Worm (Caenorhabditis elegans) whole organism, midembryonic: ENCODE results near the gene F31F4.11.
A peak's percentile ranks its signal among the peaks of the same experiment; 100 is the strongest.

ENCODE experiments used
- T22C8.4 ChIP-seq: fragments of 200-800 bp; sonication (Bioruptor generic); IDR thresholded peaks from 2 replicates; pipeline ENCODE4 v1.3.6; 2022; ENCODE audit warnings: missing genetic modification characterization, missing compliant biosample characterization
- cog-1 ChIP-seq: sonication (generic microtip); optimal IDR thresholded peaks from 2 replicates; lab custom pipeline; 2016; ENCODE audit warnings: missing genetic modification characterization, missing compliant biosample characterization
- flt-1 ChIP-seq: fragments of 200-800 bp; sonication (Bioruptor generic); IDR thresholded peaks from 2 replicates; pipeline ENCODE4 v1.3.6; 2022; ENCODE audit warnings: missing genetic modification characterization, missing compliant biosample characterization
- klf-2 ChIP-seq: fragments of 200-800 bp; sonication (Bioruptor generic); conservative IDR thresholded peaks from 2 replicates; pipeline ENCODE4 v1.3.6; 2022; ENCODE audit warnings: missing genetic modification reagents, missing genetic modification characterization, missing compliant biosample characterization
- med-1 ChIP-seq: sonication (generic microtip); optimal IDR thresholded peaks from 2 replicates; lab custom pipeline; 2017; ENCODE audit warnings: missing genetic modification characterization, mild to moderate bottlenecking, missing compliant biosample characterization, antibody characterized with exemption, missing genetic modification reagents; ENCODE audit not compliant: insufficient read depth
- ref-1 ChIP-seq: fragments of 200-800 bp; sonication (Bioruptor generic); conservative IDR thresholded peaks from 2 replicates; pipeline ENCODE4 v1.3.6; 2022; ENCODE audit warnings: missing genetic modification reagents, missing genetic modification characterization, missing compliant biosample characterization
- tab-1 ChIP-seq: fragments of 200-800 bp; sonication (Bioruptor generic); IDR thresholded peaks from 2 replicates; pipeline ENCODE4 v1.3.6; 2022; ENCODE audit warnings: missing genetic modification characterization, missing compliant biosample characterization
- ztf-23 ChIP-seq: fragments of 200-800 bp; sonication (Bioruptor generic); IDR thresholded peaks from 2 replicates; pipeline ENCODE4 v1.3.6; 2022; ENCODE audit warnings: missing genetic modification reagents, missing genetic modification characterization, missing compliant biosample characterization
- ztf-29 ChIP-seq: fragments of 200-800 bp; sonication (Bioruptor generic); IDR thresholded peaks from 2 replicates; pipeline ENCODE4 v1.3.6; 2022; ENCODE audit warnings: missing genetic modification reagents, missing genetic modification characterization, missing compliant biosample characterization

The F31F4.11 gene

DNA sequence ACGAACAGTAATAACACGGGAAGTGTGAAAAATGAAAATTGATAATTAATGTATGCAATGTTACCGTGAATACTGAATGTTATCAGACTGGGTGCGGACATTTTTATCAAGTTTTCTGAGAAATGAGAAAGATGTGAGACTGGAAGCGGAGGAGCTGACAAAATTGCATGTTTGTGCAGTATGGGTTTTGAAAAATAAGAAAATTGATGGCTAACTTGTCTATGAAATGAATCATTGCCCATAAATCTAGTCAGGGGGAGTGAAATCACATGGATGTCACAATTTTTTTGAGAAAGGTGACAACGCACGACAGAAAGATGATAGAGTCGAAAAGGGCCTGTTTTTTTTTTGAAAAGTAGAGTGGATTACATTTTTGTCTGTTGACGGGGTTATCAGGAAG, 7.1 kb upstream of the F31F4.11 start, which contains the start of gene sru-24:
Gene sru-24, minus strand, starts transcription at position 101 of the 400 bp plus-strand sequence.
- no peak for TF ChIP-seq klf-2 (GFP tag; lab: Robert Waterston, UW)
- TF ChIP-seq tab-1 (GFP tag; lab: Robert Waterston, UW) = no peak
- TF ChIP-seq ztf-23 (GFP tag; lab: Robert Waterston, UW) = no peak
- no peak for TF ChIP-seq cog-1 (tag; lab: Kevin White, UChicago)

DNA sequence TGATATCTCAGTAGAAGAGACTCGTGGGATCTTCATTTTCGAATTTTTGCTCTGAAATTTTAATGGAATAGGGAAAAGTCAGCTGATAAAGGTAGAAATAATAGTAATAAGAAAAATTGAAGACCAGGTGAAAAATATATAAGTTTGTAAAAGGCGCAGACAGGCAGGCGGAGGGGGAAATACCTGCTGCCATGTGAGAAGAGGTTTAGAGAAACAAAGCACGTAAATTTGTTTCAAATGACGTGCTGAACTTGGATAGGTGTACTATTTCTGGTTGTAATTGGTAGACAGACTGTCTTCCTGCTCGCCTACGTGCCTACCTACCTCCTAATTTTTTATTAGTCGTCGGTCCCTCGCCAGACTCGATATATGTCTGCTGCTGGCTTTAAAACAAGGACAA, 3.2 kb upstream of the F31F4.11 start, which contains the start of gene nhr-180:
Gene nhr-180, minus strand, starts transcription at position 52 of the 400 bp plus-strand sequence.
- TF ChIP-seq ztf-29 (GFP tag; lab: Robert Waterston, UW) = no peak
- TF ChIP-seq tab-1 (GFP tag; lab: Robert Waterston, UW) = no peak
- no peak for TF ChIP-seq med-1 (GFP tag; lab: Kevin White, UChicago)
- no peak for TF ChIP-seq flt-1 (GFP tag; lab: Robert Waterston, UW)
- no peak for TF ChIP-seq T22C8.4 (GFP tag; lab: Robert Waterston, UW)
- TF ChIP-seq ztf-23 (GFP tag; lab: Robert Waterston, UW) = no peak
- TF ChIP-seq klf-2 (GFP tag; lab: Robert Waterston, UW) = no peak
- no peak for TF ChIP-seq cog-1 (tag; lab: Kevin White, UChicago)
- no peak for TF ChIP-seq ref-1 (GFP tag; lab: Robert Waterston, UW)

DNA sequence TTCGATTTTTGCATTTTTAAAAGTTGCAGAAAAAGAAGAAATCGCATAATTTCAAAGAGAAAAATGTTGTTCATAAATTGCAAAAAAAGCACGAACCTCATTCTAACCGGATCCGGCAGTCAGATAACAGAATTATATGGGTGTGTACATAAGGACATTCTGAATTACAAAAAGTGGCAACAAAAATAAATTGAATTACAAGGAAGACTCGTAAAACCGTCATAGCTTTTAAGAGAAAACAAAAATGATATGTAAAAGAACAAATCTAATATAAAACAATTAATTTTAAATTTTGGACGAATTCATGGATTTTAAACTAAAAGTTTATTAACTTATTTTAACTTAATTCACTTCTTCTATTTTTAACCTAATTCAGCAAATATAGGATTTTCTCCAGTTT, 4.0 kb downstream of the F31F4.11 start, which contains the start of gene F31F4.17:
Gene F31F4.17, minus strand, starts transcription at position 101 of the 400 bp plus-strand sequence.
- no peak for TF ChIP-seq flt-1 (GFP tag; lab: Robert Waterston, UW)
- TF ChIP-seq klf-2 (GFP tag; lab: Robert Waterston, UW) = no peak
- TF ChIP-seq cog-1 (tag; lab: Kevin White, UChicago) = no peak
- no peak for TF ChIP-seq tab-1 (GFP tag; lab: Robert Waterston, UW)
- TF ChIP-seq T22C8.4 (GFP tag; lab: Robert Waterston, UW) = no peak
- no peak for TF ChIP-seq ztf-29 (GFP tag; lab: Robert Waterston, UW)
- TF ChIP-seq med-1 (GFP tag; lab: Kevin White, UChicago) = no peak
- no peak for TF ChIP-seq ref-1 (GFP tag; lab: Robert Waterston, UW)
- TF ChIP-seq ztf-23 (GFP tag; lab: Robert Waterston, UW) = no peak

DNA sequence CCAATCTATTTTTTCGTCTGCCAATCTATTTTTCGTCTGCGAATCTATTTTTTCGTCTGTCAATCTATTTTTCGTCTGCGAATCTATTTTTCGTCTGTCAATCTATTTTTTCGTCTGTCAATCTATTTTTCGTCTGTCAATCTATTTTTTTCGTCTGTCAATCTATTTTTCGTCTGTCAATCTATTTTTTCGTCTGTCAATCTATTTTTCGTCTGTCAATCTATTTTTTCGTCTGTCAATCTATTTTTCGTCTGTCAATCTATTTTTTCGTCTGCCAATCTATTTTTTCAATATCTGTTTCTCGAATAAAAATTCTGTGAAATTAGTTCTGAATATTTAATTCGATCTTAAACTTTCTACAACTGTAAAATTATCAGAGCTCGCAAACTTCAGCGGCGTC, 6.1 kb downstream of the F31F4.11 start:
- TF ChIP-seq flt-1 (GFP tag; lab: Robert Waterston, UW) (peak; percentile 68; the same call in 1 of the 2 replicates), klf-2 (GFP tag; lab: Robert Waterston, UW) (peak; percentile 59; the same call in 1 of the 2 replicates)

DNA sequence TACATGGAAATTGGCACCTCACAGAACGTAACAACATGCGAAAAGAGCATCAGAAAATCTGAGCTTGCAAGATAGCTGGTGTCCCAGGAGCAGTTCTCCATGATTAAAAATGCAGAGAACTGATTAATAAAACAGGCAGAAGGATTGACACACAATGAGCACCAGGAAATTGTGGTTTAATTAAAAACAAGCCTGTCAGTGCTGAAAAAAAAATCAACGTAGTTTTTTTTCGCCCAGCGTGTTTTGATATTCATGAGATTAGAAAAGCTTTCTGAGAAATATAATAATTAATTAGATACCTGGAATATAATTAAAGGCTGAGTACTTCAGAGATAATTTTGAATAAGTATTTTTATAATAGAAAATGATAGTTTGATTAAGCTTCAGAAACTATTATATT, 6.6 kb downstream of the F31F4.11 start, which contains the start of gene srh-246:
Gene srh-246, minus strand, starts transcription at position 101 of the 400 bp plus-strand sequence.
- TF ChIP-seq tab-1 (GFP tag; lab: Robert Waterston, UW) (no peak), ref-1 (GFP tag; lab: Robert Waterston, UW) (no peak), T22C8.4 (GFP tag; lab: Robert Waterston, UW) (no peak), cog-1 (tag; lab: Kevin White, UChicago) (no peak), ztf-23 (GFP tag; lab: Robert Waterston, UW) (no peak), klf-2 (GFP tag; lab: Robert Waterston, UW) (no peak), med-1 (GFP tag; lab: Kevin White, UChicago) (no peak), ztf-29 (GFP tag; lab: Robert Waterston, UW) (no peak)

DNA sequence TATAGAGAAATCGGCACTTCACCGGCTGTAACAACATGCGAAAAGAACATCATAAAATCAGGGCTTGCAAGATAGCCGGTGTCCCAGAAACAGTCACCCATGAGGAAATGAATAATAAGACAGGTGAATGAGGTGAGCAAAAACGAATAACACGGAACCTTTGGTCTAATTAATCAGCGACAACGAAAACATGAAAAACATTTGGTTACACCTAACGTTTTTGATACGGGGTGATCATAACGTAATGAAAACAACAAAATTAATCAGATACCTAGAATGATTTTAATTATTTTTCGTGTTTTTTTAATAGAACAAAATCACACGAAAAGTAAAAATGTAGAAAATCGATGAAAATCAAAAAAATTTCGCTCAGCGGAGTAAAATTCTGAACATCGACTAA, 8.4 kb downstream of the F31F4.11 start, which contains the start of gene srh-245:
Gene srh-245, minus strand, starts transcription at position 101 of the 400 bp plus-strand sequence.
- TF ChIP-seq flt-1 (GFP tag; lab: Robert Waterston, UW) (no peak), med-1 (GFP tag; lab: Kevin White, UChicago) (no peak), ztf-23 (GFP tag; lab: Robert Waterston, UW) (no peak), cog-1 (tag; lab: Kevin White, UChicago) (no peak), klf-2 (GFP tag; lab: Robert Waterston, UW) (no peak), T22C8.4 (GFP tag; lab: Robert Waterston, UW) (no peak), ztf-29 (GFP tag; lab: Robert Waterston, UW) (no peak), ref-1 (GFP tag; lab: Robert Waterston, UW) (no peak)

DNA sequence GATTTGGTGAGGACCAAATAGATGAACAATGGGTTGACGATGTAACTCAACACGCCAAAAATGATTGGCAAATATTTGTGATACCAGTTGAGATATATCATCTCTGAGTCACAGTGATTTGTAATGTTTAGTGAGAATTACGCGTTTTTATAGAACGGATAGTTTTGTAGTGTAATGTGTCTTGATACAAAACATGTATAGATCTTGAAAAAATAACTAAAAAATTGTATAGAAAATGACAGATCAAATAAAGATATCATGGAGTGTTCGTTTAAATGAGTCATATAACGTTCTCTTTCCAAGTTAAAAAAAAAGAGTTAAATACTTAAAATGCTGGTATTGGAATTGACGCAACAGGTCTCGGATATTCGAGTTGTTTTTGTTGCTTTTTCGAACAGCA, 9.8 kb downstream of the F31F4.11 start, which contains the start of gene srj-6:
Gene srj-6, minus strand, starts transcription at position 101 of the 400 bp plus-strand sequence.
- no peak for TF ChIP-seq ztf-29 (GFP tag; lab: Robert Waterston, UW)
- TF ChIP-seq ref-1 (GFP tag; lab: Robert Waterston, UW) = no peak
- no peak for TF ChIP-seq klf-2 (GFP tag; lab: Robert Waterston, UW)
- TF ChIP-seq tab-1 (GFP tag; lab: Robert Waterston, UW) = no peak
- TF ChIP-seq cog-1 (tag; lab: Kevin White, UChicago) = no peak
- no peak for TF ChIP-seq ztf-23 (GFP tag; lab: Robert Waterston, UW)
- TF ChIP-seq flt-1 (GFP tag; lab: Robert Waterston, UW) = no peak
- TF ChIP-seq med-1 (GFP tag; lab: Kevin White, UChicago) = no peak
- no peak for TF ChIP-seq T22C8.4 (GFP tag; lab: Robert Waterston, UW)

DNA sequence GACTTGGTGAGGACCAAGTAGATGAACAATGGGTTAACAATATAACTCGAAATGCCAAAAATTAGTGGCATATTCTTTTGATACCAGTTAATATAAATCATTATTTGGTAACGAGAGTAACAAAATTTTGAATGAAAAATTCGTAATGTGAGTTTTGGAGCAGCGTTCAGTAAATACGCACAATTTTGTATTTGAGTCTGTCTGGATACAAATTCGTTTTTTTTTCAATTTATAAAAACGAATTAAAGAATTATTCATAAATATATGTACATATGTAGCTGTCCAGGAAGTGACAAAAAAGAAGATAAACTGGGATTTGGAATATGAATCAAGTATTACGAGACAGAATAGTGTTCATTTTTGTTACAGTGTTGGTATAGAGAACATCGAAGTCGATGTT, 11.3 kb downstream of the F31F4.11 start, which contains the start of gene srj-5:
Gene srj-5, minus strand, starts transcription at position 101 of the 400 bp plus-strand sequence.
- TF ChIP-seq T22C8.4 (GFP tag; lab: Robert Waterston, UW) = no peak
- no peak for TF ChIP-seq ztf-23 (GFP tag; lab: Robert Waterston, UW)
- no peak for TF ChIP-seq ref-1 (GFP tag; lab: Robert Waterston, UW)
- TF ChIP-seq ztf-29 (GFP tag; lab: Robert Waterston, UW) = no peak
- TF ChIP-seq cog-1 (tag; lab: Kevin White, UChicago) = no peak

DNA sequence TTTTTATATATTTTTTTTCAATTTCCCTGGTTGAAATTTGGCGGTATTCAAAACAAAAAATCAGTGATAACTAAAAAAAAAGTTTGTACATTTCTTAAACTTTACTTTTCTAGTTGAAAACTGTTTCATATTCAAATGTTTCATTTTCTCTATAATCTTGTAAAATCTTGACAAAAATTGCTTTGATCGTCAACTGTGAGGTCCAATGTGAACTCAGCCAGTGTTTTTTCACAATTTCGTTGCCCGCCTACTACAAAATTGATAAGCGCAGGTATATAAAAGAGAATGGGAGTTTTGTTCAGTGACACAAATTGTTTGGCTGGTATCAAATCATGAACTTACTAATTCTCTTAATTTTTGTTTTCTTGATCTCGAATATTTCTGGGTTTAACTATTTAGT, 17.3 kb downstream of the F31F4.11 start, which contains the start of gene ugt-42:
Gene ugt-42, plus strand, starts transcription at position 301 of the 400 bp plus-strand sequence.
- TF ChIP-seq ztf-29 (GFP tag; lab: Robert Waterston, UW) = no peak
- TF ChIP-seq cog-1 (tag; lab: Kevin White, UChicago) = no peak
- no peak for TF ChIP-seq tab-1 (GFP tag; lab: Robert Waterston, UW)
- no peak for TF ChIP-seq flt-1 (GFP tag; lab: Robert Waterston, UW)
- TF ChIP-seq T22C8.4 (GFP tag; lab: Robert Waterston, UW) = no peak
